Fruit fly (Drosophila melanogaster) Kc167 (cell line): ENCODE measurements around the gene CG45072.

Experiments used
- Myc ChIP-seq: fragments of >200 bp; optimal IDR thresholded peaks from 2 replicates; lab custom pipeline; 2017; ENCODE audit warnings: missing external identifiers
- Sin3A ChIP-seq: fragments of >200 bp; optimal IDR thresholded peaks from 2 replicates; lab custom pipeline; 2018; ENCODE audit warnings: missing external identifiers
- h ChIP-seq: fragments of >200 bp; optimal IDR thresholded peaks from 3 replicates; lab custom pipeline; 2018; ENCODE audit warnings: missing external identifiers
- insv ChIP-seq: fragments of >200 bp; optimal IDR thresholded peaks from 3 replicates; lab custom pipeline; 2018; ENCODE audit warnings: missing external identifiers
- psq ChIP-seq: fragments of >200 bp; optimal IDR thresholded peaks from 2 replicates; lab custom pipeline; 2017; ENCODE audit warnings: missing external identifiers
- ttk ChIP-seq: sonication (Bioruptor generic); optimal IDR thresholded peaks from 2 replicates; lab custom pipeline; 2017; ENCODE audit warnings: missing external identifiers

The CG45072 gene

DNA sequence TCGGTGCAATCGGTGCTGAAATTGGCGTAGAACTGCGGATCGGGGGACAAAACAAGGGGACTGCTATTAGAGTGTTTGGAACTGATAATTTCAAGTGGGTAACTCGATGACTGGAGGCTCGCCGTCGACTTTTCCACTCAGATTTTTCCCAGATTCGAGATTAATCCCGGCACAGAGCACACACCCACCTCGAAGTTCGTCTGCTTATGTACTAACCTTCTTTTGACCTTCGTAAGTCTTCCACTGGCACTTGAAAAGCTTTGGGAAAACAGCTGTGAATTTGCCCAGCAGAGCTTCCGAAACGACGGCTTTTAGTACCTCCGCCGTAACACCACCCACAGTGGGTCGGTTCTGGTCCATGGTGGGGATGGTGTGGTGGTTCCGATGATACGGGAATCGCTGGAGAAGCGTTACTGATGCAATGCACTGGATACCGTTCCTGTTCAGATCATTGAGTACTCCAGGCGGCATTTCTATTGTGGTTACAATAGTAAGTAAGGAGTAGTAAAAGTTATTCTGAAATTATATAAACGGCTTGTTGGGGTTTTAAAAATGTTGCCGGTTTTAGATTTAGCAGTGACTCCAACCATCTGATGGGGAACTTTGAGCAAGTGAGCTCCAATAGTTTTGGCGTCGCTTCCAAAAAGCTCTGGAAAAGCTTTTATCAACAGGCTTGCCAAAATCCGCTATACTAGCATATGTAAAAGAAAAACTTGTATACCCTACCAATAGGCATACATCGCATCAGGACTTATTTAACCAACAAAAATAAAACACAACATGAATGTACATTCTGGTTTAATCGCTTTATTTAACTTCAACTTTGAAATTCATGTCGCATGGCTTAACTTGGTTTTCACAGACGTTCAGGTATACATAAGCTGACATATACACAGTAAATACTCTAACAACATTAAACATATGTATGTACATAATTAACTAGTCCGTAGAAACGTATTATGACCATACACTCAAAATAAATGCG is 11.3 kb upstream of the CG45072 start, which contains the start of gene Tpi:
Tpi (minus strand) TSS at position 537 of the 985 bp plus-strand sequence.
- no peak for TF ChIP-seq psq (lab: Kevin White, UChicago)
- no peak for TF ChIP-seq h
- no peak for TF ChIP-seq ttk (lab: Kevin White, UChicago)
- no peak for TF ChIP-seq Sin3A
- no peak for TF ChIP-seq insv
- no peak for TF ChIP-seq Myc (lab: Kevin White, UChicago)

DNA sequence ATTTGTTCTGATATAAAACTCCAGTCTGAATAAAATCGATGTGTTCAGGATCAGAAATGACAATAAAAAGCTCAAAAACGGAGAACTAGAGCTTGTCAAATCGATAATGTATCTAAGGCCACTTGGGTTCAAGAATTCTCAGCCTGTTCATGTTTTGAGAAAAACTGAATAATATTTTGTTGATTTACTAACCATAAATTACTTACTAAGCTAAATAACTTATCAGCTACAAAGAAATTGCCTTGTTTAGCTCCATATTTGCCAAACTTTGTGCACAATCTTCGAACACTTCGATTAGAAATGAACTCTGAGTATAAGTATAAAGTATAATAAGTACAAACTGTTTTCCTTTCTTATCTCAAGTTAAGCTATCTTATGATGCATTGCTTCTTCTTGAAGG is 9.2 kb upstream of the CG45072 start, which contains the start of gene CG31029:
CG31029 (minus strand) TSS at position 101 of the 400 bp plus-strand sequence.
- TF ChIP-seq ttk (lab: Kevin White, UChicago): no peak
- no peak for TF ChIP-seq psq (lab: Kevin White, UChicago)
- TF ChIP-seq Sin3A: no peak
- no peak for TF ChIP-seq Myc (lab: Kevin White, UChicago)
- TF ChIP-seq insv: no peak
- no peak for TF ChIP-seq h

DNA sequence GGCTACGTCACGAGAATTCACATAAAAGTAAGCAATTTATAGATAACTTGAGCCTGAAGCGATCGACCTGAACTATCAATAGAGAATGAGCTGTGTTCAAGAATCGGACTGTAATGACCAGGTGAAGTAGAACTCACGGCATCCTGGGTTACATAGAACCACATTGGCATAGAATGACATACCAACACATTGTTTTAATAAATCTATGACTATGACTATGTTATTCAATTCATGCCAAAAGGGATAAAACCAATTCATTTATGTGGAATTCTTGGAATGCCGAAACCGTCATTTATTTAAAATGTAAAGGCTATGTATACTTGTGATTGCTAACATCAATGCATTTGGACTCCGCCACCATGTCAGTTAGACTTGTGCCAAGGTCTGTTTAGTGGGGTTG is 6.0 kb upstream of the CG45072 start, which contains the start of gene Ppi1:
Ppi1 (minus strand) TSS at position 101 of the 400 bp plus-strand sequence.
- TF ChIP-seq psq (lab: Kevin White, UChicago) (no peak), Sin3A (no peak), Myc (lab: Kevin White, UChicago) (no peak), ttk (lab: Kevin White, UChicago) (no peak), h (no peak), insv (no peak)

DNA sequence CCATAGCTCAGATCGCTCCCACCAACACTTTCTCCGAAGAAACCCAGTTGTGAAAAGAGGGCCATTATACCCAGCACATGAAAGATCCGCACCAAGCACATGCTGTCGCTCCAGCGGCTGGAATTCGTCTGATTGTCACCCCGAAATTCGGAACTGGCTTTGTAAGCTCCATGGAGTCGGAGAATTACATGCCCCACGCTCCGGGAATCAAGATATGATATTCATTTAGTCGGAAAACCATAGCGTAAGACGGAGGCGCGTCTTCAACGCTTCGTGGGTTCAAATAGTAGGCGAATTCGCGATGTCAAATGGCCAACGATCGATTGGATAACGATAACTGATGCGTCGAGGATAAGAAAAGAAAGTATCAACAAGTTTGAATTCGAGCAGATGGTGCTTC is 1.6 kb upstream of the CG45072 start, which contains the start of gene CG45073:
CG45073 (minus strand) TSS at position 101 of the 400 bp plus-strand sequence.
- no peak for TF ChIP-seq Myc (lab: Kevin White, UChicago)
- TF ChIP-seq ttk (lab: Kevin White, UChicago): no peak
- no peak for TF ChIP-seq Sin3A
- TF ChIP-seq psq (lab: Kevin White, UChicago): no peak
- no peak for TF ChIP-seq h

DNA sequence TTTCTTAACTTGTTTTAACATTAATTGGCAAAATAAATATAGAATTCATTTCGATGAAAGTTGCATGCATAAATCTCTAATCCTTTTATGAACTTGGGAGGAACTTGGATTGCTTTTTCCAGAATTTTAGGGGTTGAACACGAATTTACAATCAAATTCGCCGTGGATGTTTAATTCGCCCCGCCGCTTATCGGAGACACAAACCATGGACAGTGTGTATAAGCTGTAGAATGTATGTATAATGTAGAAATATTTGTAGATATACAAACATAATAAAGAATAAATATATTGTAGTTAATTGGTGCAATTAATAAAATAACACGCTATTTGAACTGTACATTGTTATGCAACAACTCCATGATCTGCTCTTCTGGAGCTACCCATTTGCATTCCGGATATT is 1.3 kb downstream of the CG45072 start:
- no peak for TF ChIP-seq Myc (lab: Kevin White, UChicago)
- TF ChIP-seq h: no peak
- no peak for TF ChIP-seq ttk (lab: Kevin White, UChicago)
- no peak for TF ChIP-seq Sin3A
- no peak for TF ChIP-seq insv
- TF ChIP-seq psq (lab: Kevin White, UChicago): no peak

DNA sequence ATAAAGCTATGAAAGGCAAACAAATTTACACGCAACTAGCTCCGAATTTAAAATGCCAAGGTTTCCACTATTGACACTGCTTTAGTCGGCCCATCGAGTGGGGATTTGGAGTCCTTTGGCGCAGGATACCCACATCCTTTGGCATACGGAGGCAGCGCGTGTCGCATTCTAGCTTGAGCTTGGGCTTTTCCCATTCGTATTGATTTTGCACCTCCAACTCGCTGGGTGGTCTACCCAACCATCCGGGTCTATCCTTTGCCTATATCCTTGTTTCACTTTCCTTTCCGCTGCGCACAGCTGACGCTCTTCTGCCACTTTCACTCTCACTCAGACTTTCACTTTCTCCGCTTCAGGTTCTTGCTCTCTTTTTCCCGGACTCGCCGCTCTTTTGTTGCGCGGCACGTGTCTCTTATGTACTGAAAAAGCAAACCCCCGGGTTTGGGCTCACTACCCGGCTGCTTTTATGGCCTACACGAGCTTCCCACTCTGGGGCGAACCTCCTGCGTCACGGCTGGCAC is 8.7 kb downstream of the CG45072 start:
- TF ChIP-seq insv (no peak), Sin3A (no peak), ttk (lab: Kevin White, UChicago) (no peak)

DNA sequence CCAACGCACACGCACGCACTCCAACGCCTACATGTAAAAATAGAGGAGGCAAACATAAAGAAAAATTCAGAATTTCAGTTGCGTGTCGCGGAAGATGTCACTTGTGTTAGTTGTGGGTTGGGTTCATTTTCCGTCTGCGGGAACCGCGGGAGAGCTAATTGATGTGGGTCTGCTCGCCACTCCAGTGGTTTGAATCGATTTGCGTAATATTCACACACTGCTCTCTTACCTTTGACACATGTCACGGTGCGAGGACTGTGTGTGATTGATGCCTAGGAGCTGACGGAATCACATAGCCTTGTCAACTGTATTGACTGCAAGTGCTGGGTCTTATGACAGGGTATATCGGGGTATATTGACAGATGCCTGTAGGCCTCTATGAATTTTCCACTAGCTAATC is 12.1 kb downstream of the CG45072 start:
- TF ChIP-seq h (no peak), Sin3A (no peak), insv (no peak), ttk (lab: Kevin White, UChicago) (no peak), Myc (lab: Kevin White, UChicago) (no peak), psq (lab: Kevin White, UChicago) (no peak)

DNA sequence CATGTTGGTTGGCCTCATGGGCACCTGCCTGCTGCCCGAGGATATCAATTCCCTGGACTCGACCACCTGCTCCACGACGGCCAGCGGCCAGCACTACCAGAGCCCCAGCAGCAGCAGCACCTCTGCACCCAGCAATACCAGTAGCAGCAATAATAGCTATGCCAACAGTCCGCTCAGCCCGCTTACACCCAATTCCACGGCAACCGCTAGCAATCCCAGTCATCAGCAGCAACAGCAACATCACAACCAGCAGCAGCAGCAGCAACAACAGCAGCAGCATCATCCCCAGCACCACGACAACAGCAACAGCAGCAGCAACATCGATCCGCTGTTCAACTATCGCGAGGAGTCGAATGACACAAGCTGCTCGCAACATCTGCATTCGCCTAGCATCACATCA is 13.7 kb downstream of the CG45072 start:
- TF ChIP-seq insv (no peak), h (no peak), psq (lab: Kevin White, UChicago) (no peak), Myc (lab: Kevin White, UChicago) (no peak), Sin3A (no peak), ttk (lab: Kevin White, UChicago) (no peak)

DNA sequence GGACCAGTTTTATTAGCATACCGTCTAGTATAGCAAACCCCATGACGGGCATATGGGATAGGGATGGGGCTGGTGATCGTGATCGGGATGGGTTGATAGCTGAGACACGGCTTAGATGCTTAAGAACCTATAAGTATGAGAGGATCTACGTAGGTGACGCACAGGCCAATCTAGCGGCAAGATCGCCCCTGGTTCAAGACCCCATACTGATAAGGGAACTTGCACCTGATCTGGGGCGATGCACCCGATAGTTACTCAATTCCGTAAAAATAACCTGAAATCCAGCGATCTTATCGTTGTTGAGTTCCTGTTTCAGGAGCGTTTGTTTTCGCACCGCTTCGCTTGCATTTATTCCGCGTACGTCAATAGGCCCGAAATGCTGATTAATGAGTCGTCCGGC is 14.4 kb downstream of the CG45072 start:
- TF ChIP-seq h (no peak), psq (lab: Kevin White, UChicago) (no peak), Sin3A (no peak), Myc (lab: Kevin White, UChicago) (no peak), insv (no peak), ttk (lab: Kevin White, UChicago) (no peak)

DNA sequence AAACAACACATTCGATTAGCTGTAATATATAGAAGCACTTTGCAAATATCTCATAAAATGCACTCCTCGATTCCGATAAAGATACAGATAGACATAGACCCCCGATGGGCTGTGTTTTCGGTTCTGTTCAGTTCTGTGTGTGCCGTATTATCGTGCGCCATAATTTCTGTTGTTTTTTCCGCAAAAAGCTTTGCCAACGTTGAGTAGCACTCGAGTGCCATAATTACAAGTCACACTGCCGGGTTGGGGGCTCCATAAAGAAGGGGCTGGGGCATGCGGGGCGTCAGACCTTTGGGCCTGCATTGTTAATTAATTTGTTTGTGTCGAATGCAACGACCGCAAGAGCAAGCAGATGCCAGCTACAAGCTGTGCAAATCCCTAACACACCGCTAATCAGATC is 15.3 kb downstream of the CG45072 start:
- TF ChIP-seq Sin3A (no peak), psq (lab: Kevin White, UChicago) (no peak), ttk (lab: Kevin White, UChicago) (no peak), insv (no peak), Myc (lab: Kevin White, UChicago) (no peak), h (no peak)

DNA sequence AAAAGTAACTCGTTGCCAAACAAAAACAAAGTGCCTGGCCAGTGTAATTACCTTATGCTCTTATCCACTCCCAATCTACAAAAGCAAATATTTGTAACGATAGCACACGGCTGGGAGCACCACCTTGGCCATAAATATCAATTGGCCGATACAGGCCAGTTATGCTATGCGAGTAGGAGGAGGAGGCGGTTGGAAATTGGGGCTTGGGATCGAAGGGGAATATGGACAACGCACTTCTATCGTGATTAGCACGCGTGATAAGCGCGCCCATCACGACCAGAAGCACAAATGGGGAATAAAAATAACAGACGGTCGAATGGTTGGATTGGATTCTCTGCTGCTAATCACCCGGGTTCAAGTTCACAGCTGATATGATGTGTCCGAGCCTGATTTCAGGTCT is 16.5 kb downstream of the CG45072 start:
- TF ChIP-seq h (no peak), psq (lab: Kevin White, UChicago) (no peak), insv (no peak), Sin3A (no peak), Myc (lab: Kevin White, UChicago) (no peak), ttk (lab: Kevin White, UChicago) (no peak)

DNA sequence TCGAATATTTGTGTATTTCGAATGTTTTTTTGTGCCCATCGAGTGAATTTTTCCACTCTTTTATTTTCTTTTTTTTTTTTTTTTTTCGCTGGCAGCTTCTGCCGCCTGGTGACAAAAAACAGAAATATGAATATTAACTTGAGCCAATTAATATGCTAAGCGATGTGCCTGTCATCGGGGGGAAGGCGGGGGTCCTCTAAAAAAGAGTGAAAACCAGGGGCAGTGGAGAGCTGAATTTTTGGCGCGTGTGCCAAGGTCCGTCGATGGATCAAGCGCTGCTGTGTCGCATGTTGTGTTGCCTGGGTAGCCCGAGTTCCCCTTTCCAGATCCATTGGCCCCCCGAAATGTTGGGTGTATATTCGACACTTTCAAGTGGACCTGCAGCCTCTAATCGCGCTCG is 17.3 kb downstream of the CG45072 start:
- TF ChIP-seq Myc (lab: Kevin White, UChicago) (no peak), ttk (lab: Kevin White, UChicago) (no peak), insv (no peak), h (no peak), Sin3A (no peak), psq (lab: Kevin White, UChicago) (no peak)
